Worm (Caenorhabditis elegans) whole organism, young adult: ENCODE measurements around the gene F55C12.2.

Experiments
- Y95B8A.8 ChIP-seq: fragments of 200-800 bp; sonication (Bioruptor generic); IDR thresholded peaks from 2 replicates; pipeline ENCODE4 v1.3.6; 2022; ENCODE audit warnings: missing genetic modification reagents, missing genetic modification characterization, missing compliant biosample characterization
- chd-7 ChIP-seq: sonication (generic microtip); optimal IDR thresholded peaks from 2 replicates; lab custom pipeline; 2016; ENCODE audit warnings: mild to moderate bottlenecking, missing genetic modification characterization, moderate library complexity, missing compliant biosample characterization
- hrde-1 ChIP-seq: sonication (generic microtip); optimal IDR thresholded peaks from 2 replicates; lab custom pipeline; 2016; ENCODE audit warnings: missing genetic modification characterization, mild to moderate bottlenecking, missing compliant biosample characterization, moderate library complexity, missing genotype, missing genetic modification reagents, borderline replicate concordance
- madf-6 ChIP-seq: fragments of 200-800 bp; sonication (Bioruptor generic); IDR thresholded peaks from 2 replicates; pipeline ENCODE4 v1.3.6; 2022; ENCODE audit warnings: missing genetic modification reagents, missing genetic modification characterization, missing compliant biosample characterization
- unc-62 ChIP-seq: fragments of 150-350 bp; optimal IDR thresholded peaks from 2 replicates; lab custom pipeline; 2014; ENCODE audit warnings: missing biosample characterization, missing genetic modification reagents, missing genetic modification characterization

F55C12.2 gene

ce11 chrII:5921620-5922019 lies 45.0 kb downstream of the F55C12.2 start, which contains the start of gene vrk-1:
vrk-1 (plus strand) TSS chrII:5921967.
- TF ChIP-seq chd-7 (tag; lab: Kevin White, UChicago) (no peak), Y95B8A.8 (no peak), unc-62 (GFP tag; lab: Kevin White, UChicago) (no peak), madf-6 (peak; percentile 35), hrde-1 (tag; lab: Kevin White, UChicago) (no peak)
